Worm (Caenorhabditis elegans): ENCODE measurements around the gene ZK792.4.

The ZK792.4 gene

ce11 chrIV:11650344-11650743, 31.5 kb downstream of the ZK792.4 start:
- TF ChIP-seq cog-1 (tag; optimal IDR thresholded peaks at IDR 0.05) (no peak), T22C8.4 (GFP tag; IDR thresholded peaks at IDR 0.05) (no peak), ztf-23 (GFP tag; IDR thresholded peaks at IDR 0.05) (no peak)

- no peak for TF ChIP-seq cog-1 (tag; optimal IDR thresholded peaks at IDR 0.05)
- TF ChIP-seq tab-1 (GFP tag; IDR thresholded peaks at IDR 0.05), result no peak
- no peak for TF ChIP-seq klf-2 (GFP tag; conservative IDR thresholded peaks at IDR 0.05)
- no peak for TF ChIP-seq ztf-23 (GFP tag; IDR thresholded peaks at IDR 0.05)
- TF ChIP-seq ztf-29 (GFP tag; IDR thresholded peaks at IDR 0.05), result no peak
- TF ChIP-seq ref-1 (GFP tag; conservative IDR thresholded peaks at IDR 0.05), result no peak
- TF ChIP-seq T22C8.4 (GFP tag; IDR thresholded peaks at IDR 0.05), result no peak
- TF ChIP-seq flt-1 (GFP tag; IDR thresholded peaks at IDR 0.05), result no peak
- TF ChIP-seq med-1 (GFP tag; optimal IDR thresholded peaks at IDR 0.05; ENCODE audit: insufficient read depth), result no peak
These were observed 32.8 kb downstream of the ZK792.4 start, which contains the start of gene ZK809.8 for ce11 chrIV:11649031-11649430. Gene ZK809.8, minus strand, starts transcription at chrIV:11649064.

- TF ChIP-seq flt-1 (GFP tag; IDR thresholded peaks at IDR 0.05), result no peak
- no peak for TF ChIP-seq tab-1 (GFP tag; IDR thresholded peaks at IDR 0.05)
- no peak for TF ChIP-seq klf-2 (GFP tag; conservative IDR thresholded peaks at IDR 0.05)
- TF ChIP-seq ztf-29 (GFP tag; IDR thresholded peaks at IDR 0.05), result no peak
- TF ChIP-seq cog-1 (tag; optimal IDR thresholded peaks at IDR 0.05), result no peak
- TF ChIP-seq ref-1 (GFP tag; conservative IDR thresholded peaks at IDR 0.05), result no peak
- no peak for TF ChIP-seq med-1 (GFP tag; optimal IDR thresholded peaks at IDR 0.05; ENCODE audit: insufficient read depth)
- TF ChIP-seq T22C8.4 (GFP tag; IDR thresholded peaks at IDR 0.05), result no peak
- TF ChIP-seq ztf-23 (GFP tag; IDR thresholded peaks at IDR 0.05), result no peak
These were observed 34.9 kb downstream of the ZK792.4 start for ce11 chrIV:11646908-11647307.

ce11 chrIV:11645354-11645753, 36.5 kb downstream of the ZK792.4 start:
- TF ChIP-seq flt-1 (GFP tag; IDR thresholded peaks at IDR 0.05), result no peak
- TF ChIP-seq klf-2 (GFP tag; conservative IDR thresholded peaks at IDR 0.05), result no peak
- TF ChIP-seq cog-1 (tag; optimal IDR thresholded peaks at IDR 0.05), result no peak
- no peak for TF ChIP-seq med-1 (GFP tag; optimal IDR thresholded peaks at IDR 0.05; ENCODE audit: insufficient read depth)
- no peak for TF ChIP-seq ztf-29 (GFP tag; IDR thresholded peaks at IDR 0.05)
- TF ChIP-seq ztf-23 (GFP tag; IDR thresholded peaks at IDR 0.05), result no peak
- TF ChIP-seq ref-1 (GFP tag; conservative IDR thresholded peaks at IDR 0.05), result no peak
- no peak for TF ChIP-seq T22C8.4 (GFP tag; IDR thresholded peaks at IDR 0.05)
- no peak for TF ChIP-seq tab-1 (GFP tag; IDR thresholded peaks at IDR 0.05)

- TF ChIP-seq flt-1 (GFP tag; IDR thresholded peaks at IDR 0.05) (no peak), ref-1 (GFP tag; conservative IDR thresholded peaks at IDR 0.05) (no peak), med-1 (GFP tag; optimal IDR thresholded peaks at IDR 0.05; ENCODE audit: insufficient read depth) (no peak), ztf-29 (GFP tag; IDR thresholded peaks at IDR 0.05) (no peak), klf-2 (GFP tag; conservative IDR thresholded peaks at IDR 0.05) (no peak), cog-1 (tag; optimal IDR thresholded peaks at IDR 0.05) (no peak), T22C8.4 (GFP tag; IDR thresholded peaks at IDR 0.05) (no peak), ztf-23 (GFP tag; IDR thresholded peaks at IDR 0.05) (no peak), tab-1 (GFP tag; IDR thresholded peaks at IDR 0.05) (no peak)
These were observed 37.1 kb downstream of the ZK792.4 start for ce11 chrIV:11644705-11645104.

ce11 chrIV:11643829-11644228, 38.0 kb downstream of the ZK792.4 start, which contains the start of gene prx-2:
Gene prx-2, plus strand, starts transcription at chrIV:11644129.
- TF ChIP-seq tab-1 (GFP tag; IDR thresholded peaks at IDR 0.05) (no peak), med-1 (GFP tag; optimal IDR thresholded peaks at IDR 0.05; ENCODE audit: insufficient read depth) (no peak), ztf-23 (GFP tag; IDR thresholded peaks at IDR 0.05) (no peak), T22C8.4 (GFP tag; IDR thresholded peaks at IDR 0.05) (no peak), ref-1 (GFP tag; conservative IDR thresholded peaks at IDR 0.05) (no peak), klf-2 (GFP tag; conservative IDR thresholded peaks at IDR 0.05) (no peak), ztf-29 (GFP tag; IDR thresholded peaks at IDR 0.05) (no peak), cog-1 (tag; optimal IDR thresholded peaks at IDR 0.05) (no peak), flt-1 (GFP tag; IDR thresholded peaks at IDR 0.05) (no peak)

- TF ChIP-seq ztf-29 (GFP tag; IDR thresholded peaks at IDR 0.05) (no peak), med-1 (GFP tag; optimal IDR thresholded peaks at IDR 0.05; ENCODE audit: insufficient read depth) (no peak), tab-1 (GFP tag; IDR thresholded peaks at IDR 0.05) (no peak), klf-2 (GFP tag; conservative IDR thresholded peaks at IDR 0.05) (no peak)
These were observed 40.0 kb downstream of the ZK792.4 start, which contains the start of gene ZK809.1 for ce11 chrIV:11641802-11642201. Gene ZK809.1, plus strand, starts transcription at chrIV:11642102.

- TF ChIP-seq ref-1 (GFP tag; conservative IDR thresholded peaks at IDR 0.05) (no peak), ztf-29 (GFP tag; IDR thresholded peaks at IDR 0.05) (no peak), med-1 (GFP tag; optimal IDR thresholded peaks at IDR 0.05; ENCODE audit: insufficient read depth) (no peak), flt-1 (GFP tag; IDR thresholded peaks at IDR 0.05) (no peak), ztf-23 (GFP tag; IDR thresholded peaks at IDR 0.05) (no peak), cog-1 (tag; optimal IDR thresholded peaks at IDR 0.05) (no peak), tab-1 (GFP tag; IDR thresholded peaks at IDR 0.05) (no peak), klf-2 (GFP tag; conservative IDR thresholded peaks at IDR 0.05) (no peak), T22C8.4 (GFP tag; IDR thresholded peaks at IDR 0.05) (no peak)
These were observed 40.9 kb downstream of the ZK792.4 start, which contains the start of gene ttr-50 for ce11 chrIV:11640915-11641314. Gene ttr-50, minus strand, starts transcription at chrIV:11641015.

ce11 chrIV:11638016-11638415, 43.8 kb downstream of the ZK792.4 start, which contains the start of gene rbm-17:
Gene rbm-17, plus strand, starts transcription at chrIV:11638316.
- no peak for TF ChIP-seq ztf-29 (GFP tag; IDR thresholded peaks at IDR 0.05)
- no peak for TF ChIP-seq flt-1 (GFP tag; IDR thresholded peaks at IDR 0.05)
- no peak for TF ChIP-seq ztf-23 (GFP tag; IDR thresholded peaks at IDR 0.05)
- no peak for TF ChIP-seq ref-1 (GFP tag; conservative IDR thresholded peaks at IDR 0.05)
- no peak for TF ChIP-seq med-1 (GFP tag; optimal IDR thresholded peaks at IDR 0.05; ENCODE audit: insufficient read depth)
- TF ChIP-seq klf-2 (GFP tag; conservative IDR thresholded peaks at IDR 0.05), result no peak
- no peak for TF ChIP-seq cog-1 (tag; optimal IDR thresholded peaks at IDR 0.05)
- TF ChIP-seq T22C8.4 (GFP tag; IDR thresholded peaks at IDR 0.05), result no peak
- TF ChIP-seq tab-1 (GFP tag; IDR thresholded peaks at IDR 0.05), result no peak

ce11 chrIV:11636409-11636723, 45.4 kb downstream of the ZK792.4 start, which contains the start of gene F58B3.6:
Gene F58B3.6, plus strand, starts transcription at chrIV:11636648.
- TF ChIP-seq cog-1 (tag; optimal IDR thresholded peaks at IDR 0.05) (no peak), tab-1 (GFP tag; IDR thresholded peaks at IDR 0.05) (no peak), klf-2 (GFP tag; conservative IDR thresholded peaks at IDR 0.05) (no peak), ref-1 (GFP tag; conservative IDR thresholded peaks at IDR 0.05) (no peak), ztf-23 (GFP tag; IDR thresholded peaks at IDR 0.05) (no peak), T22C8.4 (GFP tag; IDR thresholded peaks at IDR 0.05) (no peak), med-1 (GFP tag; optimal IDR thresholded peaks at IDR 0.05; ENCODE audit: insufficient read depth) (no peak), flt-1 (GFP tag; IDR thresholded peaks at IDR 0.05) (no peak), ztf-29 (GFP tag; IDR thresholded peaks at IDR 0.05) (no peak)
